Worm (Caenorhabditis elegans) whole organism, young adult: ENCODE results near the gene Y39B6A.42.

Experiments
- B0019.2 ChIP-seq: fragments of 200-800 bp; sonication (Bioruptor generic); conservative IDR thresholded peaks from 2 replicates; pipeline ENCODE4 v1.3.6; 2022; ENCODE audit warnings: missing genetic modification reagents, missing genetic modification characterization, missing compliant biosample characterization
- B0261.1 ChIP-seq: sonication (generic microtip); optimal IDR thresholded peaks from 2 replicates; lab custom pipeline; 2016; ENCODE audit warnings: mild to moderate bottlenecking, missing genetic modification characterization, moderate library complexity, missing compliant biosample characterization
- B0336.3 ChIP-seq: fragments of 200-800 bp; sonication (Bioruptor generic); IDR thresholded peaks from 2 replicates; pipeline ENCODE4 v1.3.6; 2022; ENCODE audit warnings: missing genetic modification characterization, missing compliant biosample characterization
- F23B12.7 ChIP-seq: sonication (generic microtip); optimal IDR thresholded peaks from 2 replicates; lab custom pipeline; 2017; ENCODE audit warnings: missing genetic modification characterization, mild to moderate bottlenecking, missing compliant biosample characterization, antibody characterized with exemption, moderate library complexity; ENCODE audit not compliant: insufficient read depth
- F33H1.4 ChIP-seq: fragments of 200-800 bp; sonication (Bioruptor generic); IDR thresholded peaks from 2 replicates; pipeline ENCODE4 v1.3.6; 2022; ENCODE audit warnings: missing genetic modification reagents, missing genetic modification characterization, missing compliant biosample characterization
- F49E8.2 ChIP-seq: sonication (generic microtip); optimal IDR thresholded peaks from 3 replicates; lab custom pipeline; 2017; ENCODE audit warnings: missing genetic modification characterization, mild to moderate bottlenecking, missing compliant biosample characterization, antibody characterized with exemption, moderate library complexity; ENCODE audit not compliant: insufficient read depth
- T26A5.8 ChIP-seq: sonication (generic microtip); optimal IDR thresholded peaks from 2 replicates; lab custom pipeline; 2016; ENCODE audit warnings: missing genetic modification characterization, missing compliant biosample characterization
- Y53F4B.3 ChIP-seq: fragments of 200-800 bp; sonication (Bioruptor generic); IDR thresholded peaks from 2 replicates; pipeline ENCODE4 v1.3.6; 2022; ENCODE audit warnings: missing genetic modification reagents, missing genetic modification characterization, missing compliant biosample characterization
- Y56A3A.18 ChIP-seq: fragments of 200-800 bp; sonication (Bioruptor generic); IDR thresholded peaks from 2 replicates; pipeline ENCODE4 v1.3.6; 2022; ENCODE audit warnings: missing genetic modification reagents, missing genetic modification characterization, missing compliant biosample characterization
- Y67H2A.10 ChIP-seq: fragments of 200-800 bp; sonication (Bioruptor generic); conservative IDR thresholded peaks from 2 replicates; pipeline ENCODE4 v1.3.6; 2022; ENCODE audit warnings: missing genetic modification reagents, missing genetic modification characterization, missing compliant biosample characterization
- Y79H2A.3 ChIP-seq: fragments of 200-800 bp; sonication (Bioruptor generic); conservative IDR thresholded peaks from 2 replicates; pipeline ENCODE4 v1.3.6; 2022; ENCODE audit warnings: missing genetic modification reagents, missing genetic modification characterization, missing compliant biosample characterization
- aptf-3 ChIP-seq: fragments of 200-800 bp; sonication (Bioruptor generic); IDR thresholded peaks from 2 replicates; pipeline ENCODE4 v1.3.6; 2022; ENCODE audit warnings: missing genetic modification characterization, missing compliant biosample characterization
- attf-6 ChIP-seq: fragments of 200-800 bp; sonication (Bioruptor generic); IDR thresholded peaks from 2 replicates; pipeline ENCODE4 v1.3.6; 2022; ENCODE audit warnings: missing genetic modification reagents, missing genetic modification characterization, missing compliant biosample characterization
- bed-1 ChIP-seq: fragments of 200-800 bp; sonication (Bioruptor generic); IDR thresholded peaks from 2 replicates; pipeline ENCODE4 v1.3.6; 2022; ENCODE audit warnings: missing genetic modification reagents, missing genetic modification characterization, missing compliant biosample characterization
- cebp-1 ChIP-seq, 2 experiments: fragments of 200-800 bp in 1 of 2; sonication (Bioruptor generic) in 1 of 2; sonication (generic microtip) in 1 of 2; IDR thresholded peaks in 1 of 2; optimal IDR thresholded peaks in 1 of 2; 2 replicates each; pipeline versions ENCODE4 v1.3.6 to Lab custom; 2017 to 2022; ENCODE audit warnings: missing compliant biosample characterization in 2 of 2, missing genetic modification characterization in 2 of 2, mild to moderate bottlenecking in 1 of 2, missing genetic modification reagents in 1 of 2, moderate library complexity in 1 of 2
- cebp-2 ChIP-seq: fragments of 200-800 bp; sonication (Bioruptor generic); IDR thresholded peaks from 2 replicates; pipeline ENCODE4 v1.3.6; 2022; ENCODE audit warnings: missing genetic modification characterization, missing compliant biosample characterization
- ceh-40 ChIP-seq: fragments of 200-800 bp; sonication (Bioruptor generic); IDR thresholded peaks from 2 replicates; pipeline ENCODE4 v1.3.6; 2022; ENCODE audit warnings: missing genetic modification characterization, missing compliant biosample characterization
- ceh-58 ChIP-seq: fragments of 200-800 bp; sonication (Bioruptor generic); IDR thresholded peaks from 2 replicates; pipeline ENCODE4 v1.3.6; 2022; ENCODE audit warnings: missing genetic modification characterization, missing compliant biosample characterization
- ceh-79 ChIP-seq: sonication (generic microtip); optimal IDR thresholded peaks from 2 replicates; lab custom pipeline; 2017; ENCODE audit warnings: mild to moderate bottlenecking, missing genetic modification characterization, missing compliant biosample characterization
- chd-7 ChIP-seq: sonication (generic microtip); optimal IDR thresholded peaks from 2 replicates; lab custom pipeline; 2016; ENCODE audit warnings: mild to moderate bottlenecking, missing genetic modification characterization, moderate library complexity, missing compliant biosample characterization
- dox-1 ChIP-seq: fragments of 200-800 bp; sonication (Bioruptor generic); IDR thresholded peaks from 2 replicates; pipeline ENCODE4 v1.3.6; 2022; ENCODE audit warnings: missing genetic modification reagents, missing genetic modification characterization, missing compliant biosample characterization
- egl-18 ChIP-seq: fragments of 200-800 bp; sonication (Bioruptor generic); IDR thresholded peaks from 2 replicates; pipeline ENCODE4 v1.3.6; 2022; ENCODE audit warnings: missing genetic modification reagents, missing genetic modification characterization, missing compliant biosample characterization
- egrh-3 ChIP-seq: fragments of 200-800 bp; sonication (Bioruptor generic); IDR thresholded peaks from 2 replicates; pipeline ENCODE4 v1.3.6; 2022; ENCODE audit warnings: missing genetic modification reagents, missing genetic modification characterization, missing compliant biosample characterization
- fkh-3 ChIP-seq: sonication (generic microtip); optimal IDR thresholded peaks from 2 replicates; lab custom pipeline; 2016; ENCODE audit warnings: mild to moderate bottlenecking, missing genetic modification characterization, missing compliant biosample characterization
- hmg-20 ChIP-seq: fragments of 200-800 bp; sonication (Bioruptor generic); IDR thresholded peaks from 2 replicates; pipeline ENCODE4 v1.3.6; 2022; ENCODE audit warnings: missing genetic modification reagents, missing genetic modification characterization, missing compliant biosample characterization
- let-607 ChIP-seq, 2 experiments: fragments of 200-800 bp in 1 of 2; sonication (Bioruptor generic) in 1 of 2; sonication (generic microtip) in 1 of 2; optimal IDR thresholded peaks; 2 replicates each; lab custom pipeline; 2016 to 2018; ENCODE audit warnings: mild to moderate bottlenecking in 2 of 2, missing compliant biosample characterization in 2 of 2, missing genetic modification characterization in 2 of 2, moderate library complexity in 2 of 2, missing genotype in 1 of 2
- lin-54 ChIP-seq: fragments of 200-800 bp; sonication (Bioruptor generic); optimal IDR thresholded peaks from 2 replicates; lab custom pipeline; 2018; ENCODE audit warnings: mild to moderate bottlenecking, missing genetic modification characterization, missing compliant biosample characterization
- lir-1 ChIP-seq: fragments of 200-800 bp; sonication (Bioruptor generic); conservative IDR thresholded peaks from 2 replicates; pipeline ENCODE4 v1.3.6; 2022; ENCODE audit warnings: missing genetic modification reagents, missing genetic modification characterization, missing compliant biosample characterization
- mel-28 ChIP-seq: sonication (generic microtip); optimal IDR thresholded peaks from 2 replicates; lab custom pipeline; 2016; ENCODE audit warnings: borderline replicate concordance, mild to moderate bottlenecking, missing genetic modification characterization, missing compliant biosample characterization
- mes-4 ChIP-seq: sonication (generic microtip); optimal IDR thresholded peaks from 2 replicates; lab custom pipeline; 2016; ENCODE audit warnings: missing genotype, missing genetic modification characterization, missing compliant biosample characterization
- nfya-2 ChIP-seq: fragments of 200-800 bp; sonication (Bioruptor generic); IDR thresholded peaks from 2 replicates; pipeline ENCODE4 v1.3.6; 2022; ENCODE audit warnings: missing genetic modification reagents, missing genetic modification characterization, missing compliant biosample characterization
- nfyb-1 ChIP-seq: fragments of 200-800 bp; sonication (Bioruptor generic); IDR thresholded peaks from 2 replicates; pipeline ENCODE4 v1.3.6; 2022; ENCODE audit warnings: missing genetic modification reagents, missing genetic modification characterization, missing compliant biosample characterization
- nhr-120 ChIP-seq: fragments of 200-800 bp; sonication (Bioruptor generic); IDR thresholded peaks from 2 replicates; pipeline ENCODE4 v1.3.6; 2022; ENCODE audit warnings: missing genetic modification characterization, missing compliant biosample characterization
- nhr-27 ChIP-seq: fragments of 200-800 bp; sonication (Bioruptor generic); optimal IDR thresholded peaks from 2 replicates; lab custom pipeline; 2018; ENCODE audit warnings: mild to moderate bottlenecking, missing genetic modification characterization, moderate library complexity, missing compliant biosample characterization
- pbrm-1 ChIP-seq: fragments of 200-800 bp; sonication (Bioruptor generic); IDR thresholded peaks from 2 replicates; pipeline ENCODE4 v1.3.6; 2022; ENCODE audit warnings: missing genetic modification reagents, missing genetic modification characterization, missing compliant biosample characterization
- rpc-1 ChIP-seq, 2 experiments: fragments of 150-350 bp in 1 of 2; sonication (generic microtip) in 1 of 2; optimal IDR thresholded peaks; 2 replicates each; lab custom pipeline; 2014 to 2018; ENCODE audit warnings: missing biosample characterization in 1 of 2, missing genetic modification characterization in 1 of 2, missing genetic modification reagents in 1 of 2, missing genotype in 1 of 2
- sdz-38 ChIP-seq: sonication (generic microtip); optimal IDR thresholded peaks from 2 replicates; lab custom pipeline; 2016; ENCODE audit warnings: missing genotype, missing genetic modification characterization, missing compliant biosample characterization
- snpc-1.1 ChIP-seq: sonication (generic microtip); optimal IDR thresholded peaks from 2 replicates; lab custom pipeline; 2017; ENCODE audit warnings: missing genetic modification characterization, mild to moderate bottlenecking, missing compliant biosample characterization, antibody characterized with exemption, moderate library complexity, missing genotype, missing genetic modification reagents; ENCODE audit not compliant: insufficient read depth
- snpc-1.3 ChIP-seq: sonication (generic microtip); optimal IDR thresholded peaks from 2 replicates; lab custom pipeline; 2017; ENCODE audit warnings: missing genetic modification characterization, mild to moderate bottlenecking, missing compliant biosample characterization, antibody characterized with exemption, moderate library complexity, missing genotype, missing genetic modification reagents; ENCODE audit not compliant: insufficient read depth
- tbp1 ChIP-seq: fragments of 200-800 bp; sonication (Bioruptor generic); optimal IDR thresholded peaks from 2 replicates; lab custom pipeline; 2018; ENCODE audit warnings: mild to moderate bottlenecking, missing genetic modification characterization, missing compliant biosample characterization
- unc-130 ChIP-seq: sonication (generic microtip); optimal IDR thresholded peaks from 2 replicates; lab custom pipeline; 2016; ENCODE audit warnings: missing genetic modification reagents, missing genetic modification characterization, missing compliant biosample characterization
- unc-62 ChIP-seq: fragments of 150-350 bp; optimal IDR thresholded peaks from 2 replicates; lab custom pipeline; 2014; ENCODE audit warnings: missing biosample characterization, missing genetic modification reagents, missing genetic modification characterization
- ztf-22 ChIP-seq: fragments of 200-800 bp; sonication (Bioruptor generic); optimal IDR thresholded peaks from 2 replicates; lab custom pipeline; 2018; ENCODE audit warnings: mild to moderate bottlenecking, missing genetic modification characterization, moderate library complexity, missing compliant biosample characterization
- ztf-3 ChIP-seq: fragments of 200-800 bp; sonication (Bioruptor generic); optimal IDR thresholded peaks from 2 replicates; lab custom pipeline; 2018; ENCODE audit warnings: mild to moderate bottlenecking, missing genetic modification characterization, missing compliant biosample characterization

Gene Y39B6A.42

ce11 chrV:18976539-18976938 lies 7.1 kb upstream of the Y39B6A.42 start:
- no peak for TF ChIP-seq rpc-1 (optimal IDR thresholded peaks at IDR 0.05; lab: Kevin White, UChicago)
- TF ChIP-seq rpc-1 (tag; optimal IDR thresholded peaks at IDR 0.05; lab: Kevin White, UChicago): no peak
- no peak for TF ChIP-seq mel-28
- no peak for TF ChIP-seq T26A5.8
- TF ChIP-seq F23B12.7 (tag; lab: Kevin White, UChicago): no peak
- no peak for TF ChIP-seq ceh-79 (tag; lab: Kevin White, UChicago)
- no peak for TF ChIP-seq B0261.1 (tag; lab: Kevin White, UChicago)
- no peak for TF ChIP-seq mes-4 (tag; lab: Kevin White, UChicago)
- TF ChIP-seq Y79H2A.3 (GFP tag; lab: Robert Waterston, UW): no peak
- no peak for TF ChIP-seq cebp-1 (GFP tag; IDR thresholded peaks at IDR 0.05; lab: Robert Waterston, UW)
- no peak for TF ChIP-seq cebp-1 (tag; optimal IDR thresholded peaks at IDR 0.05; lab: Kevin White, UChicago)
- TF ChIP-seq ztf-22 (GFP tag; lab: Kevin White, UChicago): no peak
- TF ChIP-seq B0336.3: no peak
- no peak for TF ChIP-seq snpc-1.3 (tag; lab: Kevin White, UChicago)
- TF ChIP-seq nhr-120 (GFP tag; lab: Robert Waterston, UW): no peak
- no peak for TF ChIP-seq lin-54 (GFP tag; lab: Kevin White, UChicago)

ce11 chrV:18967479-18968056 lies 1.9 kb downstream of the Y39B6A.42 start, which contains the start of gene Y39B6A.43:
TSS of gene Y39B6A.43 (minus strand) at chrV:18967829.
- TF ChIP-seq chd-7 (tag; lab: Kevin White, UChicago) (peak; percentile 97), B0261.1 (tag; lab: Kevin White, UChicago) (peak; percentile 49), unc-130 (GFP tag; lab: Kevin White, UChicago) (peak; percentile 83), ceh-79 (tag; lab: Kevin White, UChicago) (peak; percentile 5), egrh-3 (GFP tag; lab: Robert Waterston, UW) (peak; percentile 63), nhr-27 (tag; lab: Kevin White, UChicago) (no peak), lir-1 (GFP tag; lab: Robert Waterston, UW) (peak; percentile 97), ceh-58 (GFP tag; lab: Robert Waterston, UW) (0 out of 2 replicates have a peak, but pooled peaks have one; percentile 37), Y53F4B.3 (GFP tag; lab: Robert Waterston, UW) (peak; percentile 88), let-607 (tag; optimal IDR thresholded peaks at IDR 0.05; lab: Kevin White, UChicago) (peak; percentile 82 to 87), sdz-38 (tag; lab: Kevin White, UChicago) (no peak), fkh-3 (tag; lab: Kevin White, UChicago) (no peak), ztf-3 (GFP tag; lab: Kevin White, UChicago) (peak; percentile 87), dox-1 (peak; percentile 99), nfya-2 (GFP tag; lab: Robert Waterston, UW) (0 out of 2 replicates have a peak, but pooled peaks have one; percentile 51), aptf-3 (GFP tag; lab: Robert Waterston, UW) (peak; percentile 90), T26A5.8 (no peak), cebp-2 (GFP tag; lab: Robert Waterston, UW) (peak; percentile 90; the same call in 1 of the 2 replicates), Y67H2A.10 (GFP tag; lab: Robert Waterston, UW) (peak; percentile 88), pbrm-1 (peak; percentile 99), snpc-1.1 (tag; lab: Kevin White, UChicago) (peak; percentile 64), unc-62 (GFP tag; lab: Kevin White, UChicago) (peak; percentile 62), Y79H2A.3 (GFP tag; lab: Robert Waterston, UW) (peak; percentile 97), bed-1 (GFP tag; lab: Robert Waterston, UW) (0 out of 2 replicates have a peak, but pooled peaks have one; percentile 78), tbp1 (GFP tag; lab: Kevin White, UChicago) (peak; percentile 79), rpc-1 (optimal IDR thresholded peaks at IDR 0.05; lab: Kevin White, UChicago) (no peak), rpc-1 (tag; optimal IDR thresholded peaks at IDR 0.05; lab: Kevin White, UChicago) (peak; percentile 4), egl-18 (peak; percentile 93), nfyb-1 (peak; percentile 97), attf-6 (GFP tag; lab: Robert Waterston, UW) (peak; percentile 93), Y56A3A.18 (GFP tag; lab: Robert Waterston, UW) (peak; percentile 94), hmg-20 (GFP tag; lab: Robert Waterston, UW) (peak; percentile 90), F33H1.4 (GFP tag; lab: Robert Waterston, UW) (peak; percentile 86), ceh-40 (GFP tag; lab: Robert Waterston, UW) (peak; percentile 58; the same call in 1 of the 2 replicates), B0019.2 (peak; percentile 91), F49E8.2 (tag; lab: Kevin White, UChicago) (peak; percentile 97)
